Worm (Caenorhabditis elegans): Measurements from ENCODE around the gene cpt-1.

ce11 chrII:12826752-12827151, 30.5 kb upstream of the cpt-1 start, which contains the start of gene Y46G5A.38:
- no peak for TF ChIP-seq scrt-1 (GFP tag; IDR thresholded peaks at IDR 0.05)
- no peak for TF ChIP-seq hmbx-1 (tag; optimal IDR thresholded peaks at IDR 0.05)
- TF ChIP-seq aly-1 (tag; optimal IDR thresholded peaks at IDR 0.05): no peak
- no peak for TF ChIP-seq ama-1 (optimal IDR thresholded peaks at IDR 0.05)
- no peak for TF ChIP-seq ceh-13 (GFP tag; optimal IDR thresholded peaks at IDR 0.05)
- no peak for TF ChIP-seq pes-1 (GFP tag; IDR thresholded peaks at IDR 0.05)
- no peak for TF ChIP-seq ets-7 (tag; optimal IDR thresholded peaks at IDR 0.05)

All from whole organism, early embryonic.